Worm (Caenorhabditis elegans): Measurements from ENCODE around the gene C47E8.1.

- no peak for TF ChIP-seq pqm-1 (tag; optimal IDR thresholded peaks at IDR 0.05)
- no peak for TF ChIP-seq rnt-1 (tag; optimal IDR thresholded peaks at IDR 0.05)
- TF ChIP-seq ets-4 (tag; optimal IDR thresholded peaks at IDR 0.05): no peak
These were observed 23.8 kb upstream of the C47E8.1 start for ce11 chrV:14642016-14642415.
